Worm (Caenorhabditis elegans) whole organism, L4/young adult: Measurements from ENCODE around the gene rnp-2.

Source experiments
- dao-5 ChIP-seq: sonication (generic microtip); optimal IDR thresholded peaks from 2 replicates; lab custom pipeline; 2016; ENCODE audit warnings: missing genotype, missing genetic modification characterization, moderate library complexity, missing compliant biosample characterization
- him-1 ChIP-seq: sonication (generic microtip); optimal IDR thresholded peaks from 2 replicates; lab custom pipeline; 2016; ENCODE audit warnings: missing genotype, missing genetic modification reagents, missing genetic modification characterization, missing compliant biosample characterization

DNA sequence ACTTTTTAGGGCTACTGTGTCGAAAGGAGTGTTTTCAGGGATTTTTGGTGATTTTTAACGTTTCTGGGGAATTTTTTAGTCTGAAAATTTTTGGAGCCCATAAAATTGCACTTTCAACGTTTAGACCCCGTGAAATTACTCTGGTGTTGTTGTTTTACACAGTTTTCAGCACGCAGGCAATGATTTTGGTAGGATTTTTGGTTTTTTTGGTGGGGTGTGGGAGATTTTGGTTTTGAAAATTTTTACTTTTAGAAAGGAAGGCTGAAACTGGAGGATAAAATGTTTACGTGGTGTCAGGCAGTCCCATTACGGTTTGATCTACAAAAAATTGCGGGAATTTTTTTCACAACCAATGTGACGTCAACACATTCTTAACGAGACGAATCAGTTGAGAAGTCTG, 46.4 kb downstream of the rnp-2 start:
- no peak for TF ChIP-seq him-1 (tag; lab: Kevin White, UChicago)
- no peak for TF ChIP-seq dao-5 (tag; lab: Kevin White, UChicago)
